Worm (Caenorhabditis elegans) whole organism, L4 larva: ENCODE results near the gene ugt-6.

Experiments used
- T20F7.1 ChIP-seq: fragments of 200-800 bp; sonication (Bioruptor generic); optimal IDR thresholded peaks from 2 replicates; lab custom pipeline; 2018; ENCODE audit warnings: mild to moderate bottlenecking, missing genetic modification characterization, missing compliant biosample characterization
- Y105C5A.15 ChIP-seq: fragments of 200-800 bp; sonication (Bioruptor generic); IDR thresholded peaks from 2 replicates; pipeline ENCODE4 v1.3.6; 2022; ENCODE audit warnings: missing genetic modification characterization, missing compliant biosample characterization
- Y48G9A.11 ChIP-seq: fragments of 200-800 bp; sonication (Bioruptor generic); IDR thresholded peaks from 2 replicates; pipeline ENCODE4 v1.3.6; 2022; ENCODE audit warnings: missing genetic modification reagents, missing genetic modification characterization, missing compliant biosample characterization
- Y5F2A.4 ChIP-seq: fragments of 200-800 bp; sonication (Bioruptor generic); optimal IDR thresholded peaks from 2 replicates; lab custom pipeline; 2018; ENCODE audit warnings: mild to moderate bottlenecking, missing genetic modification characterization, missing compliant biosample characterization
- aha-1 ChIP-seq: fragments of 150-350 bp; peaks from one replicate; lab custom pipeline; 2014; ENCODE audit warnings: missing biosample characterization, missing genetic modification characterization
- ceh-28 ChIP-seq: fragments of 150-350 bp; optimal IDR thresholded peaks from 2 replicates; lab custom pipeline; 2014; ENCODE audit warnings: missing biosample characterization, missing genetic modification reagents, missing genetic modification characterization
- ceh-62 ChIP-seq: sonication (generic microtip); optimal IDR thresholded peaks from 2 replicates; lab custom pipeline; 2017; ENCODE audit warnings: missing biosample characterization, missing genetic modification characterization
- daf-12 ChIP-seq: fragments of 150-350 bp; optimal IDR thresholded peaks from 2 replicates; lab custom pipeline; 2014; ENCODE audit warnings: missing biosample characterization, missing genetic modification reagents, missing genetic modification characterization
- daf-16 ChIP-seq, 3 experiments: sonication (generic microtip); optimal IDR thresholded peaks; 2 replicates each; lab custom pipeline; 2016 to 2017; ENCODE audit warnings: missing genetic modification characterization in 3 of 3, missing genetic modification reagents in 3 of 3, mild to moderate bottlenecking in 2 of 3, missing compliant biosample characterization in 2 of 3, missing biosample characterization in 1 of 3, moderate library complexity in 1 of 3
- dmd-6 ChIP-seq: fragments of 200-800 bp; sonication (Bioruptor generic); IDR thresholded peaks from 2 replicates; pipeline ENCODE4 v1.3.6; 2022; ENCODE audit warnings: missing genetic modification reagents, missing genetic modification characterization, missing compliant biosample characterization
- dve-1 ChIP-seq: sonication (generic microtip); optimal IDR thresholded peaks from 2 replicates; lab custom pipeline; 2017; ENCODE audit warnings: antibody characterized with exemption, mild to moderate bottlenecking, missing genetic modification characterization, missing compliant biosample characterization; ENCODE audit not compliant: insufficient read depth
- hlh-11 ChIP-seq: fragments of 200-800 bp; sonication (Bioruptor generic); optimal IDR thresholded peaks from 2 replicates; lab custom pipeline; 2018; ENCODE audit warnings: mild to moderate bottlenecking, missing genetic modification characterization, missing compliant biosample characterization
- hlh-30 ChIP-seq: sonication (generic microtip); optimal IDR thresholded peaks from 2 replicates; lab custom pipeline; 2017; ENCODE audit warnings: antibody characterized with exemption, mild to moderate bottlenecking, missing genetic modification characterization, missing compliant biosample characterization; ENCODE audit not compliant: insufficient read depth
- lin-39 ChIP-seq: fragments of 150-350 bp; optimal IDR thresholded peaks from 2 replicates; lab custom pipeline; 2014; ENCODE audit warnings: missing biosample characterization, missing genetic modification reagents, missing genetic modification characterization
- mxl-2 ChIP-seq: fragments of 200-800 bp; sonication (Bioruptor generic); conservative IDR thresholded peaks from 2 replicates; pipeline ENCODE4 v1.3.6; 2022; ENCODE audit warnings: missing genetic modification reagents, missing genetic modification characterization, missing compliant biosample characterization
- nhr-11 ChIP-seq: fragments of 150-350 bp; optimal IDR thresholded peaks from 2 replicates; lab custom pipeline; 2014; ENCODE audit warnings: missing biosample characterization, missing genetic modification characterization
- nhr-28 ChIP-seq: fragments of 150-350 bp; optimal IDR thresholded peaks from 2 replicates; lab custom pipeline; 2014; ENCODE audit warnings: missing biosample characterization, missing genetic modification characterization
- nhr-48 ChIP-seq: sonication (generic microtip); optimal IDR thresholded peaks from 2 replicates; lab custom pipeline; 2016; ENCODE audit warnings: mild to moderate bottlenecking, missing genetic modification characterization, missing compliant biosample characterization
- nhr-77 ChIP-seq: fragments of 150-350 bp; optimal IDR thresholded peaks from 2 replicates; lab custom pipeline; 2014; ENCODE audit warnings: missing biosample characterization, missing genetic modification characterization
- php-3 ChIP-seq: fragments of 200-800 bp; sonication (Bioruptor generic); IDR thresholded peaks from 2 replicates; pipeline ENCODE4 v1.3.6; 2022; ENCODE audit warnings: missing genetic modification reagents, missing genetic modification characterization, missing compliant biosample characterization
- pqm-1 ChIP-seq: sonication (generic microtip); optimal IDR thresholded peaks from 2 replicates; lab custom pipeline; 2017; ENCODE audit warnings: missing biosample characterization, missing genetic modification characterization
- set-16 ChIP-seq: fragments of 200-800 bp; sonication (Bioruptor generic); IDR thresholded peaks from 2 replicates; pipeline ENCODE4 v1.3.6; 2022; ENCODE audit warnings: missing genetic modification reagents, missing genetic modification characterization, missing compliant biosample characterization
- skn-1 ChIP-seq: fragments of 150-350 bp; optimal IDR thresholded peaks from 2 replicates; lab custom pipeline; 2014; ENCODE audit warnings: missing biosample characterization, missing genetic modification characterization
- snpc-1.2 ChIP-seq: fragments of 200-800 bp; sonication (Bioruptor generic); IDR thresholded peaks from 2 replicates; pipeline ENCODE4 v1.3.6; 2022; ENCODE audit warnings: missing genetic modification reagents, missing genetic modification characterization, missing compliant biosample characterization
- tag-97 ChIP-seq: fragments of 200-800 bp; sonication (Bioruptor generic); IDR thresholded peaks from 2 replicates; pipeline ENCODE4 v1.3.6; 2022; ENCODE audit warnings: missing genetic modification characterization, missing compliant biosample characterization
- tra-1 ChIP-seq: fragments of 200-800 bp; sonication (Bioruptor generic); IDR thresholded peaks from 2 replicates; pipeline ENCODE4 v1.3.6; 2022; ENCODE audit warnings: missing genetic modification reagents, missing genetic modification characterization, missing compliant biosample characterization
- unc-62 ChIP-seq, 3 experiments: fragments of 150-350 bp in 1 of 3; sonication (generic microtip); optimal IDR thresholded peaks in 2 of 3; peaks in 1 of 3; 1 replicate in 1 of 3; 2 replicates in 2 of 3; lab custom pipeline; 2014 to 2017; ENCODE audit warnings: missing biosample characterization in 3 of 3, missing genetic modification characterization in 3 of 3, missing genetic modification reagents in 3 of 3, missing genotype in 1 of 3

ugt-6 gene

ce11 chrV:12796908-12797490 lies 1.0 kb downstream of the ugt-6 start:
- TF ChIP-seq dmd-6 (GFP tag; lab: Robert Waterston, UW) = peak; percentile 81
- peak; percentile 52 for TF ChIP-seq pqm-1 (tag; lab: Kevin White, UChicago)
- TF ChIP-seq nhr-48 = peak; percentile 53
- TF ChIP-seq tra-1 (GFP tag; lab: Robert Waterston, UW) = 0 out of 2 replicates have a peak, but pooled peaks have one; percentile 36
- TF ChIP-seq nhr-11 (tag; lab: Kevin White, UChicago) = no peak
- TF ChIP-seq dve-1 (tag; lab: Kevin White, UChicago) = peak; percentile 21
- peak in 1 of 2 experiments; percentile 83 for TF ChIP-seq unc-62 (GFP tag; optimal IDR thresholded peaks at IDR 0.05 in 1 of 2; lab: Kevin White, UChicago)
- no peak for TF ChIP-seq unc-62 (tag; optimal IDR thresholded peaks at IDR 0.05; lab: Kevin White, UChicago)
- TF ChIP-seq mxl-2 (GFP tag; lab: Robert Waterston, UW) = no peak
- no peak for TF ChIP-seq lin-39 (tag; lab: Kevin White, UChicago)

- TF ChIP-seq tag-97 (GFP tag; lab: Robert Waterston, UW) (no peak), skn-1 (tag; lab: Kevin White, UChicago) (no peak), ceh-62 (tag; lab: Kevin White, UChicago) (no peak), dve-1 (tag; lab: Kevin White, UChicago) (peak; percentile 38), set-16 (GFP tag; lab: Robert Waterston, UW) (no peak), tra-1 (GFP tag; lab: Robert Waterston, UW) (no peak), nhr-28 (tag; lab: Kevin White, UChicago) (peak; percentile 29), daf-12 (tag; lab: Kevin White, UChicago) (no peak), ceh-28 (tag; lab: Kevin White, UChicago) (no peak), hlh-11 (peak; percentile 34)
Measured at ce11 chrV:12795927-12796326, 2.1 kb downstream of the ugt-6 start.

DNA sequence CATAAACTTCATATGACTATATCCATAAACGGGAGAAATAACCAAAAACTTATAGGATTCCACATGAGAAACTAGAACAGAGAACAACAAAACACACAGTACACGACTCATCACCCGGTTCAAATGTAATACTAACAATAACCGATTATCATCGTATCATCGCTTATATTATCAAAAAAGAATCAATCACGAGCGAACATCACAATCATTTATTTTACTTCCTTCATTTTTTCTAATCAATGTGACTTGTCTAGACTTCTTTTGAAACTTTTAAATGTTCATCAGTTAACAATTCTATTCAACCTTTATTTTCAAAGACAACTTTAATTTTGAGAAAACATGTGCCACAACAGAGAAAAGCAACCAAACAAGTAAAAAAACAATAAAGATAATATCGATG lies 2.8 kb downstream of the ugt-6 start, which contains the start of gene ugt-4:
TSS of gene ugt-4 (minus strand) at position 141 of the 400 bp plus-strand sequence.
- no peak for TF ChIP-seq Y105C5A.15 (GFP tag; lab: Robert Waterston, UW)
- peak; percentile 75 for TF ChIP-seq nhr-28 (tag; lab: Kevin White, UChicago)
- TF ChIP-seq hlh-30 (tag; lab: Kevin White, UChicago) = peak; percentile 65
- TF ChIP-seq dmd-6 (GFP tag; lab: Robert Waterston, UW) = peak; percentile 61; the same call in 1 of the 2 replicates
- TF ChIP-seq dve-1 (tag; lab: Kevin White, UChicago) = peak; percentile 67
- no peak for TF ChIP-seq snpc-1.2
- TF ChIP-seq T20F7.1 (GFP tag; lab: Kevin White, UChicago) = peak; percentile 52
- 0 out of 2 replicates have a peak, but pooled peaks have one; percentile 6 for TF ChIP-seq php-3 (GFP tag; lab: Robert Waterston, UW)
- no peak for TF ChIP-seq aha-1 (tag; lab: Kevin White, UChicago)
- peak in 1 of 2 experiments; percentile 80 for TF ChIP-seq unc-62 (GFP tag; optimal IDR thresholded peaks at IDR 0.05 in 1 of 2; lab: Kevin White, UChicago)
- TF ChIP-seq unc-62 (tag; optimal IDR thresholded peaks at IDR 0.05; lab: Kevin White, UChicago) = no peak
- no peak for TF ChIP-seq Y5F2A.4 (GFP tag; lab: Kevin White, UChicago)
- no peak for TF ChIP-seq daf-16 (GFP tag; optimal IDR thresholded peaks at IDR 0.05; lab: Kevin White, UChicago)
- peak; percentile 35 for TF ChIP-seq daf-16 (tag; optimal IDR thresholded peaks at IDR 0.05; lab: Kevin White, UChicago)
- TF ChIP-seq hlh-11 = peak; percentile 65
- TF ChIP-seq pqm-1 (tag; lab: Kevin White, UChicago) = peak; percentile 49
- peak; percentile 53 for TF ChIP-seq nhr-77 (tag; lab: Kevin White, UChicago)

DNA sequence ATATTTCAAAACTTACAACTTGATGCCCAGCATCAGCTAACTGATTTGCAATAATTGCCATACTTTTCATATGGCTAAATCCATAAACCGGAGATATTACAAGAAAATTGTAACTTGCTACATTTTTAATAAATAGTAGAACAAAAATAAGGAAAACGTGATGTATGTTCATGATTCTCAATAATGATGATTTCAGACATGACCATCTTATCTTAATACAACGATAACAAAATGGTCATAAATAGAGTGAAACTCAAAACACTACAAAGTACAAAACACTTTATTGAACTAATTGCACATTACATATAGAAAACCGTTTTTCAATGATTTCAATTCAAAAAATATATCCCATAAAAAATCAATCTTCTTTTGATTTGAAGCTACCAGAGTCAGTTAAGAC lies 5.3 kb downstream of the ugt-6 start, which contains the start of gene ugt-5:
TSS of gene ugt-5 (minus strand) at position 214 of the 400 bp plus-strand sequence.
- TF ChIP-seq hlh-11 (peak; percentile 20), dve-1 (tag; lab: Kevin White, UChicago) (peak; percentile 34), nhr-28 (tag; lab: Kevin White, UChicago) (peak; percentile 76), Y48G9A.11 (GFP tag; lab: Robert Waterston, UW) (no peak), nhr-77 (tag; lab: Kevin White, UChicago) (peak; percentile 18), pqm-1 (tag; lab: Kevin White, UChicago) (peak; percentile 24), daf-16 (GFP tag; optimal IDR thresholded peaks at IDR 0.05; lab: Kevin White, UChicago) (no peak), daf-16 (tag; optimal IDR thresholded peaks at IDR 0.05; lab: Kevin White, UChicago) (peak; percentile 82), php-3 (GFP tag; lab: Robert Waterston, UW) (no peak), ceh-28 (tag; lab: Kevin White, UChicago) (no peak), hlh-30 (tag; lab: Kevin White, UChicago) (peak; percentile 44)
